Fruit fly (Drosophila melanogaster) whole organism, embryonic: ENCODE results near the gene Rab9D.

Source experiments
- BtbVII ChIP-seq: fragments of 200-800 bp; sonication (Bioruptor generic); optimal IDR thresholded peaks from 3 replicates; lab custom pipeline; 2017; ENCODE audit warnings: missing biosample characterization, mild to moderate bottlenecking, missing genetic modification characterization
- CG10209 ChIP-seq: fragments of 200-800 bp; sonication (Bioruptor generic); optimal IDR thresholded peaks from 3 replicates; lab custom pipeline; 2017; ENCODE audit warnings: missing biosample characterization, mild to moderate bottlenecking, missing genetic modification characterization, missing genetic modification reagents
- CG10321 ChIP-seq: fragments of 200-800 bp; sonication (Bioruptor generic); IDR thresholded peaks from 2 replicates; pipeline ENCODE4 v1.3.6; 2022; ENCODE audit warnings: missing biosample characterization, missing genetic modification characterization
- CG12071 ChIP-seq: fragments of 200-800 bp; sonication (Bioruptor generic); optimal IDR thresholded peaks from 3 replicates; lab custom pipeline; 2018; ENCODE audit warnings: missing biosample characterization, mild to moderate bottlenecking, missing genetic modification characterization
- CG12299 ChIP-seq: fragments of 200-800 bp; sonication (Bioruptor generic); optimal IDR thresholded peaks from 2 replicates; lab custom pipeline; 2018; ENCODE audit warnings: missing biosample characterization, mild to moderate bottlenecking, missing genetic modification characterization
- CG13424 ChIP-seq: fragments of 200-800 bp; sonication (Bioruptor generic); optimal IDR thresholded peaks from 2 replicates; lab custom pipeline; 2019; ENCODE audit warnings: missing biosample characterization, mild to moderate bottlenecking, missing genetic modification characterization, moderate library complexity
- CG14710 ChIP-seq: fragments of 200-800 bp; sonication (Bioruptor generic); optimal IDR thresholded peaks from 3 replicates; lab custom pipeline; 2019; ENCODE audit warnings: missing biosample characterization, mild to moderate bottlenecking, missing genetic modification characterization, moderate library complexity
- CG1529 ChIP-seq: fragments of 200-800 bp; sonication (Bioruptor generic); optimal IDR thresholded peaks from 3 replicates; lab custom pipeline; 2018; ENCODE audit warnings: missing biosample characterization, missing genetic modification characterization
- CG1792 ChIP-seq: fragments of 200-800 bp; sonication (Bioruptor generic); optimal IDR thresholded peaks from 2 replicates; lab custom pipeline; 2016; ENCODE audit warnings: missing biosample characterization, missing genetic modification characterization
- CG18262 ChIP-seq: fragments of 200-800 bp; optimal IDR thresholded peaks from 3 replicates; lab custom pipeline; 2019; ENCODE audit warnings: missing biosample characterization, mild to moderate bottlenecking, missing genetic modification characterization, moderate library complexity
- CG18764 ChIP-seq: fragments of 200-800 bp; sonication (Bioruptor generic); optimal IDR thresholded peaks from 3 replicates; lab custom pipeline; 2016; ENCODE audit warnings: missing biosample characterization, missing genetic modification characterization
- CG31388 ChIP-seq: fragments of 200-800 bp; sonication (Bioruptor generic); optimal IDR thresholded peaks from 2 replicates; lab custom pipeline; 2016; ENCODE audit warnings: missing biosample characterization, missing genetic modification characterization
- CG32767 ChIP-seq: fragments of 200-800 bp; sonication (Bioruptor generic); IDR thresholded peaks from 2 replicates; pipeline ENCODE4 v1.3.6; 2022; ENCODE audit warnings: missing biosample characterization, missing genetic modification characterization
- CG3726 ChIP-seq: fragments of 200-800 bp; sonication (Bioruptor generic); IDR thresholded peaks from 3 replicates; pipeline ENCODE4, ENCODE4 v1.3.6; 2022; ENCODE audit warnings: missing biosample characterization, missing genetic modification characterization
- CG4360 ChIP-seq: fragments of 200-800 bp; sonication (Bioruptor generic); IDR thresholded peaks from 2 replicates; pipeline ENCODE4 v1.3.6; 2022; ENCODE audit warnings: missing biosample characterization, missing genetic modification characterization
- CG4730 ChIP-seq: fragments of 200-800 bp; sonication (Bioruptor generic); IDR thresholded peaks from 2 replicates; pipeline ENCODE4 v1.3.6; 2022; ENCODE audit warnings: missing biosample characterization, missing genetic modification characterization
- CG5245 ChIP-seq: fragments of 200-800 bp; sonication (Bioruptor generic); optimal IDR thresholded peaks from 3 replicates; lab custom pipeline; 2016; ENCODE audit warnings: missing biosample characterization, missing genetic modification characterization
- CG6854 ChIP-seq: fragments of 200-800 bp; sonication (Bioruptor generic); optimal IDR thresholded peaks from 3 replicates; lab custom pipeline; 2017; ENCODE audit warnings: missing biosample characterization, mild to moderate bottlenecking, missing genetic modification characterization
- CG7963 ChIP-seq: fragments of 200-800 bp; sonication (Bioruptor generic); IDR thresholded peaks from 3 replicates; pipeline ENCODE4 v1.3.6; 2022; ENCODE audit warnings: missing biosample characterization, missing genetic modification characterization; ENCODE audit not compliant: partially characterized antibody
- CG9797 ChIP-seq: fragments of 200-800 bp; sonication (Bioruptor generic); optimal IDR thresholded peaks from 3 replicates; lab custom pipeline; 2018; ENCODE audit warnings: missing biosample characterization, mild to moderate bottlenecking, missing genetic modification characterization
- CHES-1-like ChIP-seq: fragments of 200-800 bp; sonication (Bioruptor generic); optimal IDR thresholded peaks from 2 replicates; lab custom pipeline; 2016; ENCODE audit warnings: missing biosample characterization, missing genetic modification characterization
- CkIIα-i1 ChIP-seq: fragments of 200-800 bp; sonication (Bioruptor generic); IDR thresholded peaks from 2 replicates; pipeline ENCODE4 v1.3.6; 2022; ENCODE audit warnings: missing biosample characterization, missing genetic modification characterization
- Dref ChIP-seq: fragments of 200-800 bp; sonication (Bioruptor generic); IDR thresholded peaks from 2 replicates; pipeline ENCODE4 v1.3.6; 2022; ENCODE audit warnings: missing biosample characterization, missing genetic modification characterization
- Ets97D ChIP-seq: fragments of 200-800 bp; sonication (Bioruptor generic); optimal IDR thresholded peaks from 3 replicates; lab custom pipeline; 2016; ENCODE audit warnings: missing biosample characterization, missing genetic modification characterization
- Fer3 ChIP-seq: fragments of 200-800 bp; sonication (Bioruptor generic); optimal IDR thresholded peaks from 2 replicates; lab custom pipeline; 2018; ENCODE audit warnings: missing biosample characterization, mild to moderate bottlenecking, missing genetic modification characterization, moderate library complexity
- Gug ChIP-seq: fragments of 200-800 bp; sonication (Bioruptor generic); IDR thresholded peaks from 4 replicates; pipeline ENCODE4 v1.3.6; 2022; ENCODE audit warnings: missing biosample characterization, missing genetic modification characterization
- HmgD ChIP-seq: fragments of 200-800 bp; sonication (Bioruptor generic); optimal IDR thresholded peaks from 3 replicates; lab custom pipeline; 2016; ENCODE audit warnings: missing biosample characterization, missing genetic modification characterization
- Nf-YB ChIP-seq: fragments of 200-800 bp; sonication (Bioruptor generic); optimal IDR thresholded peaks from 3 replicates; lab custom pipeline; 2019; ENCODE audit warnings: missing biosample characterization, mild to moderate bottlenecking, missing genetic modification characterization, moderate library complexity
- Taf1 ChIP-seq: fragments of 200-800 bp; sonication (Bioruptor generic); IDR thresholded peaks from 2 replicates; pipeline ENCODE4 v1.3.6; 2022; ENCODE audit warnings: missing biosample characterization, missing genetic modification characterization
- abd-A ChIP-seq: fragments of 200-800 bp; sonication (Bioruptor generic); optimal IDR thresholded peaks from 3 replicates; lab custom pipeline; 2019; ENCODE audit warnings: missing biosample characterization, mild to moderate bottlenecking, missing genetic modification characterization, moderate library complexity
- ase ChIP-seq: fragments of 200-800 bp; sonication (Bioruptor generic); IDR thresholded peaks from 3 replicates; pipeline ENCODE4 v1.3.6; 2022; ENCODE audit warnings: missing biosample characterization, missing genetic modification characterization
- ato ChIP-seq: fragments of 200-800 bp; sonication (Bioruptor generic); IDR thresholded peaks from 2 replicates; pipeline ENCODE4 v1.3.6; 2022; ENCODE audit warnings: missing biosample characterization, missing genetic modification characterization; ENCODE audit not compliant: partially characterized antibody
- btn ChIP-seq: fragments of 200-800 bp; sonication (Bioruptor generic); optimal IDR thresholded peaks from 2 replicates; lab custom pipeline; 2016; ENCODE audit warnings: missing biosample characterization, missing genetic modification characterization
- cato ChIP-seq: fragments of 200-800 bp; sonication (Bioruptor generic); optimal IDR thresholded peaks from 2 replicates; lab custom pipeline; 2016; ENCODE audit warnings: missing biosample characterization, missing genetic modification characterization, borderline replicate concordance
- da ChIP-seq: fragments of 200-800 bp; sonication (Bioruptor generic); optimal IDR thresholded peaks from 2 replicates; lab custom pipeline; 2016; ENCODE audit warnings: missing biosample characterization, missing genetic modification characterization
- dmrt11E ChIP-seq: fragments of 200-800 bp; sonication (Bioruptor generic); optimal IDR thresholded peaks from 3 replicates; lab custom pipeline; 2018; ENCODE audit warnings: missing biosample characterization, mild to moderate bottlenecking, missing genetic modification characterization, moderate library complexity
- en ChIP-seq: fragments of 200-800 bp; sonication (Bioruptor generic); optimal IDR thresholded peaks from 2 replicates; lab custom pipeline; 2016; ENCODE audit warnings: missing biosample characterization, missing genetic modification characterization
- eyg ChIP-seq: fragments of 200-800 bp; sonication (Bioruptor generic); optimal IDR thresholded peaks from 3 replicates; lab custom pipeline; 2016; ENCODE audit warnings: missing biosample characterization, missing genetic modification characterization
- jigr1 ChIP-seq: fragments of 200-800 bp; sonication (Bioruptor generic); IDR thresholded peaks from 3 replicates; pipeline ENCODE4 v1.3.6; 2022; ENCODE audit warnings: missing biosample characterization, missing genetic modification characterization
- kni ChIP-seq: fragments of 200-800 bp; sonication (Bioruptor generic); optimal IDR thresholded peaks from 3 replicates; lab custom pipeline; 2017; ENCODE audit warnings: mild to moderate bottlenecking, missing biosample characterization, missing genetic modification reagents, missing genetic modification characterization
- lilli ChIP-seq: fragments of 200-800 bp; sonication (Bioruptor generic); optimal IDR thresholded peaks from 3 replicates; lab custom pipeline; 2016; ENCODE audit warnings: missing biosample characterization, missing genetic modification characterization
- lola ChIP-seq, 3 experiments: fragments of >200 bp in 2 of 3; fragments of 200-800 bp in 1 of 3; sonication (Bioruptor generic) in 1 of 3; optimal IDR thresholded peaks; 2 replicates each; lab custom pipeline; 2017 to 2019; ENCODE audit warnings: missing biosample characterization in 3 of 3, missing genetic modification characterization in 3 of 3, mild to moderate bottlenecking in 1 of 3, moderate library complexity in 1 of 3
- pan ChIP-seq, 4 experiments: fragments of >200 bp in 3 of 4; fragments of 200-800 bp in 1 of 4; sonication (Bioruptor generic) in 1 of 4; optimal IDR thresholded peaks in 3 of 4; IDR thresholded peaks in 1 of 4; 2 replicates each; pipeline versions ENCODE4 v1.3.6 to Lab custom; 2017 to 2022; ENCODE audit warnings: missing biosample characterization in 2 of 4, missing genetic modification characterization in 2 of 4, mixed read lengths in 1 of 4
- pnt ChIP-seq: fragments of 200-800 bp; sonication (Bioruptor generic); optimal IDR thresholded peaks from 3 replicates; lab custom pipeline; 2016; ENCODE audit warnings: missing biosample characterization, missing genetic modification characterization
- repo ChIP-seq: fragments of 200-800 bp; sonication (Bioruptor generic); optimal IDR thresholded peaks from 2 replicates; lab custom pipeline; 2016; ENCODE audit warnings: missing biosample characterization, missing genetic modification characterization
- ro ChIP-seq: fragments of 200-800 bp; sonication (Bioruptor generic); IDR thresholded peaks from 2 replicates; pipeline ENCODE4 v1.3.6; 2022; ENCODE audit warnings: missing biosample characterization, missing genetic modification characterization
- run ChIP-seq: fragments of 200-800 bp; sonication (Bioruptor generic); optimal IDR thresholded peaks from 3 replicates; lab custom pipeline; 2018; ENCODE audit warnings: missing biosample characterization, mild to moderate bottlenecking, missing genetic modification characterization
- sim ChIP-seq: fragments of 200-800 bp; sonication (Bioruptor generic); IDR thresholded peaks from 2 replicates; pipeline ENCODE4 v1.3.6; 2022; ENCODE audit warnings: missing biosample characterization, missing genetic modification characterization
- slp2 ChIP-seq: fragments of 200-800 bp; sonication (Bioruptor generic); optimal IDR thresholded peaks from 2 replicates; lab custom pipeline; 2016; ENCODE audit warnings: missing biosample characterization, missing genetic modification characterization
- tio ChIP-seq: fragments of 200-800 bp; sonication (Bioruptor generic); optimal IDR thresholded peaks from 2 replicates; lab custom pipeline; 2017; ENCODE audit warnings: missing biosample characterization, missing genetic modification characterization, inconsistent platforms
- vnd ChIP-seq: fragments of 200-800 bp; sonication (Bioruptor generic); IDR thresholded peaks from 3 replicates; pipeline ENCODE4 v1.3.6; 2022; ENCODE audit warnings: missing biosample characterization, missing genetic modification characterization; ENCODE audit not compliant: partially characterized antibody

The Rab9D gene

DNA sequence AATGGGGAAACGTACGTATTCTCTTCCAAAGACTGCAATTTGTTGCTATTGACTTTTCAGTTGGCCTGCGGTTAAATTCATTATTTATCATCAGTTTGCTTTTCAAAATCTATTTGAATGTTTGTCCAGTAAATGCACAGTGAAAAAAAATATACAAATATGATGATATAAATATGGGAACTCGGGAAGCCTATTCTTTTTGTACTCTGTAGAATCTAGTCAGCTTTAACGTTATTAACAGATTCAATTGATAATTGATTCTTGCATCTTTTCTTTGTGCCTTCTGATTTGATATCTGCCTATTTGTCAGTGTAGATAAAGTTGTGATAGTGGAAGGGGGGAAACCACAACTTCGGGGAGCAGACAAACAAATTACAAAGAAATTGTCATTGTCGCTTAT is 45.6 kb upstream of the Rab9D start (continued):
- peak; percentile 28; the same call in 1 of the 3 replicates for TF ChIP-seq ase (GFP tag; lab: Robert Waterston, UW)
- no peak for TF ChIP-seq Dref (GFP tag; lab: Robert Waterston, UW)
- peak; percentile 85 for TF ChIP-seq run (tag; lab: Kevin White, UChicago)
- TF ChIP-seq CG10209: peak; percentile 65
- peak; percentile 57 for TF ChIP-seq lilli (GFP tag; lab: Kevin White, UChicago)
- no peak for TF ChIP-seq Ets97D (GFP tag; lab: Kevin White, UChicago)
- no peak for TF ChIP-seq CG1792 (GFP tag; lab: Kevin White, UChicago)
- no peak for TF ChIP-seq kni (GFP tag; lab: Kevin White, UChicago)
- TF ChIP-seq BtbVII: no peak
- peak; percentile 40 for TF ChIP-seq CG12071 (GFP tag; lab: Kevin White, UChicago)
- TF ChIP-seq slp2 (GFP tag; lab: Kevin White, UChicago): peak; percentile 23
- TF ChIP-seq CG18262: peak; percentile 78
- TF ChIP-seq CG5245: peak; percentile 36
- peak; percentile 57 for TF ChIP-seq Fer3
- no peak for TF ChIP-seq pan (optimal IDR thresholded peaks at IDR 0.05; lab: Kevin White, UChicago)
- peak in 1 of 2 experiments; percentile 75 for TF ChIP-seq pan (GFP tag; optimal IDR thresholded peaks at IDR 0.05 in 1 of 2, IDR thresholded peaks at IDR 0.05 in 1 of 2)
- peak; percentile 5 for TF ChIP-seq Nf-YB (GFP tag; lab: Kevin White, UChicago)
- peak in 1 of 3 experiments; percentile 69 for TF ChIP-seq lola (GFP tag; optimal IDR thresholded peaks at IDR 0.05; lab: Kevin White, UChicago)
- TF ChIP-seq CG18764 (GFP tag; lab: Kevin White, UChicago): peak; percentile 34
- TF ChIP-seq dmrt11E (tag; lab: Kevin White, UChicago): peak; percentile 70
- TF ChIP-seq Taf1 (GFP tag; lab: Robert Waterston, UW): no peak
- TF ChIP-seq CG13424 (tag; lab: Kevin White, UChicago): peak; percentile 62
- no peak for TF ChIP-seq ato (GFP tag; lab: Robert Waterston, UW)
- no peak for TF ChIP-seq CG3726 (GFP tag; lab: Robert Waterston, UW)
- no peak for TF ChIP-seq CG10321 (GFP tag; lab: Robert Waterston, UW)
- peak; percentile 19 for TF ChIP-seq cato (GFP tag; lab: Kevin White, UChicago)
- TF ChIP-seq CHES-1-like (GFP tag; lab: Kevin White, UChicago): no peak
- TF ChIP-seq Gug: peak; percentile 34; the same call in 2 of the 4 replicates
- no peak for TF ChIP-seq da (GFP tag; lab: Kevin White, UChicago)
- 0 out of 2 replicates have a peak, but pooled peaks have one; percentile 34 for TF ChIP-seq CG32767
- no peak for TF ChIP-seq sim (GFP tag; lab: Robert Waterston, UW)
- no peak for TF ChIP-seq jigr1 (GFP tag; lab: Robert Waterston, UW)
- TF ChIP-seq en: peak; percentile 14
- no peak for TF ChIP-seq CG4360 (GFP tag; lab: Robert Waterston, UW)
- TF ChIP-seq CG14710 (tag; lab: Kevin White, UChicago): peak; percentile 66
- no peak for TF ChIP-seq vnd
- TF ChIP-seq btn (GFP tag; lab: Kevin White, UChicago): peak; percentile 32
- TF ChIP-seq eyg (GFP tag; lab: Kevin White, UChicago): peak; percentile 10
- TF ChIP-seq CkIIα-i1 (GFP tag; lab: Robert Waterston, UW): no peak
- TF ChIP-seq tio (GFP tag; lab: Kevin White, UChicago): peak; percentile 62
- no peak for TF ChIP-seq abd-A
- no peak for TF ChIP-seq CG6854 (GFP tag; lab: Kevin White, UChicago)
- no peak for TF ChIP-seq CG12299 (tag; lab: Kevin White, UChicago)
- TF ChIP-seq ro (GFP tag; lab: Robert Waterston, UW): no peak
- no peak for TF ChIP-seq HmgD (GFP tag; lab: Kevin White, UChicago)
- TF ChIP-seq CG9797 (GFP tag; lab: Kevin White, UChicago): no peak
- TF ChIP-seq pnt: peak; percentile 52
- no peak for TF ChIP-seq CG7963 (GFP tag; lab: Robert Waterston, UW)
- TF ChIP-seq CG31388: no peak
- TF ChIP-seq CG1529 (GFP tag; lab: Kevin White, UChicago): peak; percentile 56
- no peak for TF ChIP-seq repo (GFP tag; lab: Kevin White, UChicago)
- peak; percentile 54 for TF ChIP-seq CG4730 (GFP tag; lab: Robert Waterston, UW)
